Worm (Caenorhabditis elegans) whole organism, early embryonic: ENCODE measurements around the gene fut-4.

ENCODE experiments used
- F13C5.2 ChIP-seq: sonication (generic microtip); optimal IDR thresholded peaks from 2 replicates; lab custom pipeline; 2017; ENCODE audit warnings: mild to moderate bottlenecking, missing genetic modification characterization, inconsistent platforms, missing compliant biosample characterization
- ama-1 ChIP-seq: fragments of 150-350 bp; optimal IDR thresholded peaks from 2 replicates; lab custom pipeline; 2014
- ceh-13 ChIP-seq: fragments of 200-800 bp; sonication (Bioruptor generic); optimal IDR thresholded peaks from 2 replicates; lab custom pipeline; 2018; ENCODE audit warnings: mild to moderate bottlenecking, missing genetic modification characterization, missing compliant biosample characterization
- ceh-36 ChIP-seq: sonication (generic microtip); optimal IDR thresholded peaks from 2 replicates; lab custom pipeline; 2016; ENCODE audit warnings: missing genetic modification characterization, inconsistent platforms, missing compliant biosample characterization
- flt-1 ChIP-seq: fragments of 200-800 bp; sonication (Bioruptor generic); IDR thresholded peaks from 2 replicates; pipeline ENCODE4 v1.3.6; 2022; ENCODE audit warnings: missing genetic modification characterization, missing compliant biosample characterization
- hmbx-1 ChIP-seq: sonication (generic microtip); optimal IDR thresholded peaks from 2 replicates; lab custom pipeline; 2016; ENCODE audit warnings: mild to moderate bottlenecking, missing genetic modification characterization, missing compliant biosample characterization
- hmg-4 ChIP-seq: fragments of 200-800 bp; sonication (Bioruptor generic); optimal IDR thresholded peaks from 2 replicates; lab custom pipeline; 2018; ENCODE audit warnings: mild to moderate bottlenecking, missing genetic modification characterization, missing compliant biosample characterization
- hnd-1 ChIP-seq: sonication (generic microtip); optimal IDR thresholded peaks from 2 replicates; lab custom pipeline; 2016; ENCODE audit warnings: missing genetic modification characterization, missing compliant biosample characterization
- pes-1 ChIP-seq: fragments of 200-800 bp; sonication (Bioruptor generic); IDR thresholded peaks from 2 replicates; pipeline ENCODE4 v1.3.6; 2022; ENCODE audit warnings: missing genetic modification reagents, missing genetic modification characterization, missing compliant biosample characterization
- sea-1 ChIP-seq: fragments of 200-800 bp; sonication (Bioruptor generic); conservative IDR thresholded peaks from 2 replicates; pipeline ENCODE4 v1.3.6; 2022; ENCODE audit warnings: missing genetic modification characterization, missing compliant biosample characterization
- tra-4 ChIP-seq: sonication (generic microtip); optimal IDR thresholded peaks from 2 replicates; lab custom pipeline; 2017; ENCODE audit warnings: missing genetic modification characterization, missing compliant biosample characterization

DNA sequence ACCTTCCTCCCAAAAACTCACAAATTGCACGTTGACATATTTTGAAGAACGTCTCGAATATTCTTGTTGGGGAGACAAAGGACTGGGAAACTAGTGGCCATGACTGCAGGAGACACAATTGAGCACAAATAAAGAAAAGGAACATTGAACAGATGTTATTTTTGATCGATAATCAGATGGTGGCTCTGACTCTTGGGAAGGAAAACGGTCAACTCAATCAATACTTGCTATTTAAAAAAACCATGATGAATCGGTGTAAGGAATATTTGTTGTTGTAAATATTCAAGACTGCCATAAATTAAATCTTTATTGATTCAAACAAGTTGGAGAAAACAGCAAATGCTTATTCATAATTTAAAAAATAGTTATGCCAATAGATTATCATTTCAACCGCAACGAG lies 51.5 kb downstream of the fut-4 start, which contains the start of gene fbxb-105:
- TF ChIP-seq hnd-1 (no peak), tra-4 (tag; lab: Kevin White, UChicago) (no peak), sea-1 (GFP tag; lab: Robert Waterston, UW) (no peak), ama-1 (lab: Kevin White, UChicago) (no peak), flt-1 (no peak), pes-1 (GFP tag; lab: Robert Waterston, UW) (no peak), ceh-13 (GFP tag; lab: Kevin White, UChicago) (no peak), ceh-36 (no peak), hmg-4 (GFP tag; lab: Kevin White, UChicago) (no peak), hmbx-1 (tag; lab: Kevin White, UChicago) (no peak), F13C5.2 (tag; lab: Kevin White, UChicago) (no peak)
